Fruit fly (Drosophila melanogaster) S2 (cell line): Measurements from ENCODE around the gene CG13474.

Experiments used
- CG8478 ChIP-seq: fragments of >200 bp; optimal IDR thresholded peaks from 2 replicates; lab custom pipeline; 2018
- CTCF ChIP-seq, 2 experiments: fragments of >200 bp; optimal IDR thresholded peaks; 2 replicates each; lab custom pipeline; 2018

The CG13474 gene

dm6 chr3L:14650348-14650747 lies 46.6 kb downstream of the CG13474 start:
- TF ChIP-seq CG8478 (lab: Kevin White, UChicago) (no peak), CTCF (optimal IDR thresholded peaks at IDR 0.05; lab: Kevin White, UChicago) (no peak)

- TF ChIP-seq CTCF (optimal IDR thresholded peaks at IDR 0.05; lab: Kevin White, UChicago) (no peak), CG8478 (lab: Kevin White, UChicago) (no peak)
Measured at dm6 chr3L:14648922-14649321, 48.0 kb downstream of the CG13474 start.

- no peak for TF ChIP-seq CG8478 (lab: Kevin White, UChicago)
- no peak for TF ChIP-seq CTCF (optimal IDR thresholded peaks at IDR 0.05; lab: Kevin White, UChicago)
Measured at dm6 chr3L:14647210-14647869, 49.6 kb downstream of the CG13474 start.
